Fruit fly (Drosophila melanogaster) whole organism, pupa: Measurements from ENCODE around the gene CG13097.

Source experiments
- CG13204 ChIP-seq: fragments of 200-800 bp; sonication (Bioruptor generic); optimal IDR thresholded peaks from 2 replicates; lab custom pipeline; 2018; ENCODE audit warnings: missing biosample characterization, mild to moderate bottlenecking, missing genetic modification characterization, moderate library complexity
- CG14655 ChIP-seq: fragments of 200-800 bp; sonication (Bioruptor generic); optimal IDR thresholded peaks from 3 replicates; lab custom pipeline; 2017; ENCODE audit warnings: mild to moderate bottlenecking, missing biosample characterization, missing genetic modification reagents, missing genetic modification characterization
- CG17806 ChIP-seq: fragments of 200-800 bp; sonication (Bioruptor generic); optimal IDR thresholded peaks from 2 replicates; lab custom pipeline; 2018; ENCODE audit warnings: missing biosample characterization, mild to moderate bottlenecking, missing genetic modification characterization, moderate library complexity
- CG32121 ChIP-seq: fragments of 200-800 bp; sonication (Bioruptor generic); IDR thresholded peaks from 2 replicates; pipeline ENCODE4 v1.3.6; 2022; ENCODE audit warnings: missing biosample characterization, missing genetic modification characterization
- CG34367 ChIP-seq: fragments of 200-800 bp; sonication (Bioruptor generic); optimal IDR thresholded peaks from 2 replicates; lab custom pipeline; 2018; ENCODE audit warnings: missing biosample characterization, mild to moderate bottlenecking, missing genetic modification characterization
- CG9948 ChIP-seq: fragments of 200-800 bp; sonication (Bioruptor generic); optimal IDR thresholded peaks from 2 replicates; lab custom pipeline; 2018; ENCODE audit warnings: missing biosample characterization, mild to moderate bottlenecking, missing genetic modification characterization, moderate library complexity
- D1 ChIP-seq: fragments of 200-800 bp; sonication (Bioruptor generic); optimal IDR thresholded peaks from 2 replicates; lab custom pipeline; 2018; ENCODE audit warnings: missing biosample characterization, mild to moderate bottlenecking, missing genetic modification characterization, moderate library complexity
- EcR ChIP-seq: fragments of 200-800 bp; sonication (Bioruptor generic); optimal IDR thresholded peaks from 3 replicates; lab custom pipeline; 2019; ENCODE audit warnings: missing biosample characterization, missing genetic modification characterization, mild to moderate bottlenecking, moderate library complexity, missing genetic modification reagents
- Ets98B ChIP-seq: fragments of 200-800 bp; sonication (Bioruptor generic); IDR thresholded peaks from 2 replicates; pipeline ENCODE4 v1.3.6; 2022; ENCODE audit warnings: missing biosample characterization, missing genetic modification characterization
- Pif1A ChIP-seq: fragments of 200-800 bp; sonication (Bioruptor generic); optimal IDR thresholded peaks from 3 replicates; lab custom pipeline; 2016; ENCODE audit warnings: missing biosample characterization, missing genetic modification characterization
- fd96Ca ChIP-seq: fragments of 200-800 bp; sonication (Bioruptor generic); IDR thresholded peaks from 3 replicates; pipeline ENCODE4 v1.3.6; 2022; ENCODE audit warnings: missing biosample characterization, missing genetic modification characterization
- gl ChIP-seq: fragments of 200-800 bp; sonication (Bioruptor generic); optimal IDR thresholded peaks from 2 replicates; lab custom pipeline; 2018; ENCODE audit warnings: missing biosample characterization, mild to moderate bottlenecking, missing genetic modification characterization

dm6 chr2L:8468929-8469681, 45.6 kb downstream of the CG13097 start:
- TF ChIP-seq gl (tag; lab: Kevin White, UChicago) = peak; percentile 13
- no peak for TF ChIP-seq EcR (GFP tag; lab: Kevin White, UChicago)
- TF ChIP-seq CG9948 = no peak
- no peak for TF ChIP-seq CG34367 (tag; lab: Kevin White, UChicago)
- no peak for TF ChIP-seq CG32121
- no peak for TF ChIP-seq CG17806 (tag; lab: Kevin White, UChicago)
- peak; percentile 21 for TF ChIP-seq Pif1A (GFP tag; lab: Kevin White, UChicago)
- no peak for TF ChIP-seq CG13204 (GFP tag; lab: Kevin White, UChicago)
- TF ChIP-seq fd96Ca (GFP tag; lab: Robert Waterston, UW) = no peak
- no peak for TF ChIP-seq D1 (tag; lab: Kevin White, UChicago)
- TF ChIP-seq Ets98B (GFP tag; lab: Robert Waterston, UW) = no peak
- TF ChIP-seq CG14655 (GFP tag; lab: Kevin White, UChicago) = peak; percentile 59
